Fruit fly (Drosophila melanogaster) whole organism, wandering third instar larva: Measurements from ENCODE around the gene Prim2.

Experiments used
- Abd-B ChIP-seq: fragments of >200 bp; optimal IDR thresholded peaks from 2 replicates; lab custom pipeline; 2017; ENCODE audit warnings: missing biosample characterization, missing genetic modification characterization
- CG32264 ChIP-seq: fragments of 200-800 bp; sonication (Bioruptor generic); optimal IDR thresholded peaks from 2 replicates; lab custom pipeline; 2016; ENCODE audit warnings: missing biosample characterization, missing genetic modification characterization
- CG9705 ChIP-seq: fragments of 200-800 bp; sonication (Bioruptor generic); optimal IDR thresholded peaks from 2 replicates; lab custom pipeline; 2018; ENCODE audit warnings: missing biosample characterization, mild to moderate bottlenecking, missing genetic modification characterization
- CrebA ChIP-seq: fragments of 200-800 bp; sonication (Bioruptor generic); optimal IDR thresholded peaks from 2 replicates; lab custom pipeline; 2016; ENCODE audit warnings: missing biosample characterization, mild to moderate bottlenecking, missing genetic modification characterization, borderline replicate concordance
- Dfd ChIP-seq: fragments of >200 bp; optimal IDR thresholded peaks from 2 replicates; lab custom pipeline; 2017; ENCODE audit warnings: missing biosample characterization, missing genetic modification characterization
- Dif ChIP-seq: fragments of 200-275, 200-300 bp; sonication (Bioruptor generic); optimal IDR thresholded peaks from 2 replicates; lab custom pipeline; 2018; ENCODE audit warnings: missing biosample characterization, missing genetic modification characterization; ENCODE audit not compliant: partially characterized antibody
- GATAd ChIP-seq: sonication (Bioruptor generic); optimal IDR thresholded peaks from 2 replicates; lab custom pipeline; 2016; ENCODE audit warnings: missing biosample characterization, missing genetic modification characterization
- HLH106 ChIP-seq: fragments of 200-800 bp; optimal IDR thresholded peaks from 3 replicates; lab custom pipeline; 2019; ENCODE audit warnings: missing biosample characterization, mild to moderate bottlenecking, missing genetic modification characterization, moderate library complexity
- Hr78 ChIP-seq: fragments of >200 bp; optimal IDR thresholded peaks from 2 replicates; lab custom pipeline; 2017; ENCODE audit warnings: missing biosample characterization, missing genetic modification characterization
- Hr83 ChIP-seq: fragments of 200-300 bp; sonication (Bioruptor generic); optimal IDR thresholded peaks from 2 replicates; lab custom pipeline; 2016; ENCODE audit warnings: missing biosample characterization, mild to moderate bottlenecking, missing genetic modification characterization, moderate library complexity; ENCODE audit not compliant: poor library complexity, severe bottlenecking
- Jra ChIP-seq: sonication (Bioruptor generic); optimal IDR thresholded peaks from 2 replicates; lab custom pipeline; 2016; ENCODE audit warnings: missing biosample characterization, missing genetic modification characterization
- Mio ChIP-seq: sonication (Bioruptor generic); optimal IDR thresholded peaks from 2 replicates; lab custom pipeline; 2016; ENCODE audit warnings: missing biosample characterization, missing genetic modification characterization
- Myc ChIP-seq: fragments of >200 bp; optimal IDR thresholded peaks from 2 replicates; lab custom pipeline; 2017
- N ChIP-seq: fragments of >200 bp; optimal IDR thresholded peaks from 2 replicates; lab custom pipeline; 2018; ENCODE audit warnings: missing biosample characterization, missing external identifiers, missing genetic modification characterization
- OdsH ChIP-seq: fragments of 200-800 bp; sonication (Bioruptor generic); optimal IDR thresholded peaks from 2 replicates; lab custom pipeline; 2016; ENCODE audit warnings: missing biosample characterization, mild to moderate bottlenecking, missing genetic modification characterization
- Rel ChIP-seq, 2 experiments: fragments of 200-800 bp; sonication (Bioruptor generic) in 1 of 2; optimal IDR thresholded peaks; 2 replicates in 1 of 2; 3 replicates in 1 of 2; lab custom pipeline; 2016 to 2019; ENCODE audit warnings: mild to moderate bottlenecking in 2 of 2, missing biosample characterization in 2 of 2, missing genetic modification characterization in 2 of 2, moderate library complexity in 1 of 2
- Sp1 ChIP-seq: fragments of 200-800 bp; sonication (Bioruptor generic); optimal IDR thresholded peaks from 3 replicates; lab custom pipeline; 2019; ENCODE audit warnings: missing biosample characterization, mild to moderate bottlenecking, missing genetic modification characterization, moderate library complexity
- Vsx2 ChIP-seq: fragments of 200-300, 225-300 bp; sonication (Bioruptor generic); optimal IDR thresholded peaks from 2 replicates; lab custom pipeline; 2018; ENCODE audit warnings: missing biosample characterization, missing genetic modification characterization; ENCODE audit not compliant: partially characterized antibody
- brk ChIP-seq: fragments of 200-800 bp; sonication (Bioruptor generic); optimal IDR thresholded peaks from 2 replicates; lab custom pipeline; 2016; ENCODE audit warnings: missing biosample characterization, mild to moderate bottlenecking, missing genetic modification characterization
- dl ChIP-seq, 2 experiments: fragments of 175-275, 200-275 bp in 1 of 2; fragments of 200-275 bp in 1 of 2; sonication (Bioruptor generic); optimal IDR thresholded peaks; lab custom pipeline; 2018; ENCODE audit warnings: mild to moderate bottlenecking in 2 of 2, missing biosample characterization in 2 of 2, missing genetic modification characterization in 2 of 2, moderate library complexity in 2 of 2; ENCODE audit not compliant: partially characterized antibody in 2 of 2, insufficient read depth in 1 of 2
- dmrt93B ChIP-seq: fragments of 200-800 bp; sonication (Bioruptor generic); optimal IDR thresholded peaks from 2 replicates; lab custom pipeline; 2018; ENCODE audit warnings: missing biosample characterization, mild to moderate bottlenecking, missing genetic modification characterization
- dsf ChIP-seq: sonication (Bioruptor generic); optimal IDR thresholded peaks from 2 replicates; lab custom pipeline; 2016; ENCODE audit warnings: missing biosample characterization, missing genetic modification characterization, borderline replicate concordance
- ey ChIP-seq: fragments of 200-800 bp; sonication (Bioruptor generic); optimal IDR thresholded peaks from 2 replicates; lab custom pipeline; 2016; ENCODE audit warnings: missing biosample characterization, missing genetic modification characterization
- foxo ChIP-seq, 2 experiments: fragments of 200-800 bp; sonication (Bioruptor generic); optimal IDR thresholded peaks; 2 replicates in 1 of 2; 3 replicates in 1 of 2; lab custom pipeline; 2016 to 2017; ENCODE audit warnings: missing biosample characterization in 2 of 2, missing genetic modification characterization in 2 of 2
- fru ChIP-seq: fragments of 200-800 bp; sonication (Bioruptor generic); optimal IDR thresholded peaks from 3 replicates; lab custom pipeline; 2016; ENCODE audit warnings: missing biosample characterization, mild to moderate bottlenecking, missing genetic modification characterization
- h ChIP-seq: fragments of 200-800 bp; sonication (Bioruptor generic); optimal IDR thresholded peaks from 3 replicates; lab custom pipeline; 2016; ENCODE audit warnings: missing biosample characterization, mild to moderate bottlenecking, missing genetic modification characterization
- jim ChIP-seq: fragments of 175-275, 200-325 bp; sonication (Bioruptor generic); optimal IDR thresholded peaks from 2 replicates; lab custom pipeline; 2016; ENCODE audit warnings: missing biosample characterization, mild to moderate bottlenecking, missing genetic modification characterization
- lola ChIP-seq: fragments of >200 bp; optimal IDR thresholded peaks from 2 replicates; lab custom pipeline; 2017; ENCODE audit warnings: missing biosample characterization, missing genetic modification characterization
- pan ChIP-seq: fragments of >200 bp; optimal IDR thresholded peaks from 2 replicates; lab custom pipeline; 2017
- rgr ChIP-seq: fragments of 200-800 bp; sonication (Bioruptor generic); optimal IDR thresholded peaks from 3 replicates; lab custom pipeline; 2016; ENCODE audit warnings: missing biosample characterization, mild to moderate bottlenecking, missing genetic modification characterization
- sage ChIP-seq: fragments of 200-800 bp; sonication (Bioruptor generic); optimal IDR thresholded peaks from 2 replicates; lab custom pipeline; 2016; ENCODE audit warnings: missing biosample characterization, mild to moderate bottlenecking, missing genetic modification characterization
- sv ChIP-seq: fragments of 200-800 bp; sonication (Bioruptor generic); optimal IDR thresholded peaks from 3 replicates; lab custom pipeline; 2016; ENCODE audit warnings: missing biosample characterization, missing genetic modification characterization
- tai ChIP-seq: sonication (Bioruptor generic); optimal IDR thresholded peaks from 2 replicates; lab custom pipeline; 2016; ENCODE audit warnings: missing biosample characterization, missing genetic modification characterization
- usp ChIP-seq: fragments of >200 bp; optimal IDR thresholded peaks from 2 replicates; lab custom pipeline; 2017; ENCODE audit warnings: missing biosample characterization, missing genetic modification characterization

The Prim2 gene

dm6 chr3L:20393357-20393756 lies 32.0 kb upstream of the Prim2 start, which contains the start of gene CG33969:
CG33969 (minus strand) TSS chr3L:20393553.
- TF ChIP-seq h (peak; percentile 8), OdsH (GFP tag; lab: Kevin White, UChicago) (no peak), ey (no peak), Abd-B (GFP tag; lab: Kevin White, UChicago) (no peak), Mio (GFP tag; lab: Kevin White, UChicago) (no peak), dl (GFP tag; optimal IDR thresholded peaks at IDR 0.05; lab: Kevin White, UChicago; ENCODE audit: insufficient read depth in 1 of 2, partially characterized antibody in 2 of 2) (no peak), sage (no peak), Myc (lab: Kevin White, UChicago) (no peak), rgr (no peak), usp (GFP tag; lab: Kevin White, UChicago) (no peak), Sp1 (GFP tag; lab: Kevin White, UChicago) (no peak), Vsx2 (GFP tag; lab: Kevin White, UChicago) (no peak), Rel (GFP tag; optimal IDR thresholded peaks at IDR 0.05; lab: Kevin White, UChicago) (no peak), Rel (tag; optimal IDR thresholded peaks at IDR 0.05; lab: Kevin White, UChicago) (peak; percentile 49), tai (GFP tag; lab: Kevin White, UChicago) (no peak), Jra (GFP tag; lab: Kevin White, UChicago) (peak; percentile 11), CG32264 (GFP tag; lab: Kevin White, UChicago) (no peak), brk (GFP tag; lab: Kevin White, UChicago) (no peak), Dif (GFP tag; lab: Kevin White, UChicago) (no peak), HLH106 (no peak), CG9705 (GFP tag; lab: Kevin White, UChicago) (no peak), CrebA (GFP tag; lab: Kevin White, UChicago) (no peak), fru (GFP tag; lab: Kevin White, UChicago) (no peak), dsf (GFP tag; lab: Kevin White, UChicago) (no peak), sv (no peak)

DNA sequence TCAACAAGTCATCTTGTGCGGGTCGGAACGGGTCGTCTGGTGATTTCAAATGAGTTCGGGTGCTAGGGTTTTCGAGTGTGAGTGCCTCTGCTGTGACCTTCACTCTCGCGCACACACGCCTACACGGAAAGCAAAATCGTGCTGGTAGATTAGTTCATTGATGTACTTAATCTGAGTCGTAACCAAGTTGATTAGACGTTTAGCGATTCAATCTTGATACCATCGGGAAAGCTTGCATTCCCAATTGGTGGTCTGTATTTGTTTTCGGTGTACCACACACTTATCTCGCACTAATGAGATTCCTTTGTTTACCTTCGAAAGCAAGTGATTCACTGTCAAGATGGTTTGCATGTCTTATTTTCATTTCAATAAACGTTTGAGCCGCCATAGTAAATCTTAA lies 27.6 kb upstream of the Prim2 start:
- TF ChIP-seq foxo (GFP tag; optimal IDR thresholded peaks at IDR 0.05; lab: Kevin White, UChicago) (peak in 1 of 2 experiments; percentile 44), GATAd (GFP tag; lab: Kevin White, UChicago) (no peak), tai (GFP tag; lab: Kevin White, UChicago) (no peak), ey (peak; percentile 57), sv (no peak), OdsH (GFP tag; lab: Kevin White, UChicago) (peak; percentile 40), CG32264 (GFP tag; lab: Kevin White, UChicago) (no peak), dl (GFP tag; optimal IDR thresholded peaks at IDR 0.05; lab: Kevin White, UChicago; ENCODE audit: insufficient read depth in 1 of 2, partially characterized antibody in 2 of 2) (no peak), fru (GFP tag; lab: Kevin White, UChicago) (peak; percentile 24), N (GFP tag; lab: Kevin White, UChicago) (no peak), Dfd (no peak), h (peak; percentile 73), Rel (GFP tag; optimal IDR thresholded peaks at IDR 0.05; lab: Kevin White, UChicago) (no peak), Rel (tag; optimal IDR thresholded peaks at IDR 0.05; lab: Kevin White, UChicago) (no peak), rgr (peak; percentile 51), Mio (GFP tag; lab: Kevin White, UChicago) (no peak), lola (GFP tag; lab: Kevin White, UChicago) (no peak), dmrt93B (GFP tag; lab: Kevin White, UChicago) (no peak), brk (GFP tag; lab: Kevin White, UChicago) (peak; percentile 20)

DNA sequence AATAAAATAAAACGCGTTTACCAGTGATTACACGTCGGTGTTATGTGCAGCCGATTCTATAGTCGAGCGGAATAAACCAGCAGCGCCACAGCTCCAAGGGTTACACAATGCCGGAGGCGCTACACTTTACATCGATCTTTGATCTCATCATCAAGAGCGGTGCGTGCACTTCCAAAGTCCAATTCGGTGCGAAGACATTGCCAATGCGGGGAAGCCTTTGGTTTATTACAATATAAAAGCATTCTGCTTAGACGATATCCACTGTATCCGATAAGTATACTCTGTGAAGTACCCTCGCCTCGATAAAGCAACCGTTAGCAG lies 26.4 kb upstream of the Prim2 start:
- no peak for TF ChIP-seq pan
- TF ChIP-seq fru (GFP tag; lab: Kevin White, UChicago): no peak
- no peak for TF ChIP-seq Hr83 (GFP tag; lab: Kevin White, UChicago)
- no peak for TF ChIP-seq jim (GFP tag; lab: Kevin White, UChicago)
- no peak for TF ChIP-seq Mio (GFP tag; lab: Kevin White, UChicago)
- no peak for TF ChIP-seq Jra (GFP tag; lab: Kevin White, UChicago)
- TF ChIP-seq Abd-B (GFP tag; lab: Kevin White, UChicago): no peak
- TF ChIP-seq Hr78: no peak
- no peak for TF ChIP-seq CG32264 (GFP tag; lab: Kevin White, UChicago)
- no peak for TF ChIP-seq Dif (GFP tag; lab: Kevin White, UChicago)
